Worm (Caenorhabditis elegans): ENCODE results near the gene F57G12.1.

- TF ChIP-seq ceh-13 (GFP tag; optimal IDR thresholded peaks at IDR 0.05) = no peak
- TF ChIP-seq F13C5.2 (tag; optimal IDR thresholded peaks at IDR 0.05) = no peak
- TF ChIP-seq ama-1 (optimal IDR thresholded peaks at IDR 0.05) = no peak
- no peak for TF ChIP-seq tbx-37 (GFP tag; conservative IDR thresholded peaks at IDR 0.05)
- TF ChIP-seq pes-1 (GFP tag; IDR thresholded peaks at IDR 0.05) = no peak
- TF ChIP-seq hmg-4 (GFP tag; optimal IDR thresholded peaks at IDR 0.05) = no peak
- TF ChIP-seq hmbx-1 (tag; optimal IDR thresholded peaks at IDR 0.05) = no peak
- TF ChIP-seq sea-1 (GFP tag; conservative IDR thresholded peaks at IDR 0.05) = no peak
- TF ChIP-seq aly-1 (tag; optimal IDR thresholded peaks at IDR 0.05) = no peak
- TF ChIP-seq flt-1 (GFP tag; IDR thresholded peaks at IDR 0.05) = no peak
- no peak for TF ChIP-seq B0310.2 (tag; optimal IDR thresholded peaks at IDR 0.05)
- TF ChIP-seq ceh-36 (tag; optimal IDR thresholded peaks at IDR 0.05) = no peak
Observed at ce11 chrX:12176394-12176793, 4.9 kb upstream of the F57G12.1 start.

Data from whole organism, early embryonic.